Fruit fly (Drosophila melanogaster) whole organism, pupa: Measurements from ENCODE around the gene Jon25Biii.

ENCODE experiments used
- CG10348 ChIP-seq: fragments of 200-800 bp; sonication (Bioruptor generic); IDR thresholded peaks from 2 replicates; pipeline ENCODE4 v1.3.6; 2022; ENCODE audit warnings: missing biosample characterization, missing genetic modification characterization
- CG12605 ChIP-seq: fragments of 200-800 bp; sonication (Bioruptor generic); IDR thresholded peaks from 2 replicates; pipeline ENCODE4 v1.3.6; 2022; ENCODE audit warnings: missing biosample characterization, missing genetic modification characterization
- CG13204 ChIP-seq: fragments of 200-800 bp; sonication (Bioruptor generic); optimal IDR thresholded peaks from 2 replicates; lab custom pipeline; 2018; ENCODE audit warnings: missing biosample characterization, mild to moderate bottlenecking, missing genetic modification characterization, moderate library complexity
- CG14655 ChIP-seq: fragments of 200-800 bp; sonication (Bioruptor generic); optimal IDR thresholded peaks from 3 replicates; lab custom pipeline; 2017; ENCODE audit warnings: mild to moderate bottlenecking, missing biosample characterization, missing genetic modification reagents, missing genetic modification characterization
- CG15710 ChIP-seq: fragments of 200-800 bp; sonication (Bioruptor generic); optimal IDR thresholded peaks from 2 replicates; lab custom pipeline; 2018; ENCODE audit warnings: missing biosample characterization, mild to moderate bottlenecking, missing genetic modification characterization, moderate library complexity
- CG17806 ChIP-seq: fragments of 200-800 bp; sonication (Bioruptor generic); optimal IDR thresholded peaks from 2 replicates; lab custom pipeline; 2018; ENCODE audit warnings: missing biosample characterization, mild to moderate bottlenecking, missing genetic modification characterization, moderate library complexity
- CG32121 ChIP-seq: fragments of 200-800 bp; sonication (Bioruptor generic); IDR thresholded peaks from 2 replicates; pipeline ENCODE4 v1.3.6; 2022; ENCODE audit warnings: missing biosample characterization, missing genetic modification characterization
- CG34367 ChIP-seq: fragments of 200-800 bp; sonication (Bioruptor generic); optimal IDR thresholded peaks from 2 replicates; lab custom pipeline; 2018; ENCODE audit warnings: missing biosample characterization, mild to moderate bottlenecking, missing genetic modification characterization
- CG4496 ChIP-seq: fragments of 200-800 bp; sonication (Bioruptor generic); IDR thresholded peaks from 3 replicates; pipeline ENCODE4 v1.3.6; 2022; ENCODE audit warnings: missing biosample characterization, missing genetic modification characterization
- CG8159 ChIP-seq: fragments of 200-800 bp; sonication (Bioruptor generic); optimal IDR thresholded peaks from 3 replicates; lab custom pipeline; 2018; ENCODE audit warnings: missing biosample characterization, mild to moderate bottlenecking, missing genetic modification characterization, moderate library complexity
- CG8301 ChIP-seq: fragments of 200-800 bp; sonication (Bioruptor generic); optimal IDR thresholded peaks from 2 replicates; lab custom pipeline; 2018; ENCODE audit warnings: missing biosample characterization, mild to moderate bottlenecking, missing genetic modification characterization
- CG9948 ChIP-seq: fragments of 200-800 bp; sonication (Bioruptor generic); optimal IDR thresholded peaks from 2 replicates; lab custom pipeline; 2018; ENCODE audit warnings: missing biosample characterization, mild to moderate bottlenecking, missing genetic modification characterization, moderate library complexity
- D1 ChIP-seq: fragments of 200-800 bp; sonication (Bioruptor generic); optimal IDR thresholded peaks from 2 replicates; lab custom pipeline; 2018; ENCODE audit warnings: missing biosample characterization, mild to moderate bottlenecking, missing genetic modification characterization, moderate library complexity
- EcR ChIP-seq: fragments of 200-800 bp; sonication (Bioruptor generic); optimal IDR thresholded peaks from 3 replicates; lab custom pipeline; 2019; ENCODE audit warnings: missing biosample characterization, missing genetic modification characterization, mild to moderate bottlenecking, moderate library complexity, missing genetic modification reagents
- Ets98B ChIP-seq: fragments of 200-800 bp; sonication (Bioruptor generic); IDR thresholded peaks from 2 replicates; pipeline ENCODE4 v1.3.6; 2022; ENCODE audit warnings: missing biosample characterization, missing genetic modification characterization
- Pif1A ChIP-seq: fragments of 200-800 bp; sonication (Bioruptor generic); optimal IDR thresholded peaks from 3 replicates; lab custom pipeline; 2016; ENCODE audit warnings: missing biosample characterization, missing genetic modification characterization
- Pif1B ChIP-seq: fragments of 200-800 bp; sonication (Bioruptor generic); optimal IDR thresholded peaks from 3 replicates; lab custom pipeline; 2016; ENCODE audit warnings: missing biosample characterization, missing genetic modification characterization
- Snoo ChIP-seq: fragments of 200-800 bp; sonication (Bioruptor generic); optimal IDR thresholded peaks from 3 replicates; lab custom pipeline; 2017; ENCODE audit warnings: missing biosample characterization, mild to moderate bottlenecking, missing genetic modification characterization, inconsistent platforms
- fd96Ca ChIP-seq: fragments of 200-800 bp; sonication (Bioruptor generic); IDR thresholded peaks from 3 replicates; pipeline ENCODE4 v1.3.6; 2022; ENCODE audit warnings: missing biosample characterization, missing genetic modification characterization
- gl ChIP-seq: fragments of 200-800 bp; sonication (Bioruptor generic); optimal IDR thresholded peaks from 2 replicates; lab custom pipeline; 2018; ENCODE audit warnings: missing biosample characterization, mild to moderate bottlenecking, missing genetic modification characterization
- rn ChIP-seq: fragments of 200-800 bp; sonication (Bioruptor generic); IDR thresholded peaks from 2 replicates; pipeline ENCODE4 v1.3.6; 2022; ENCODE audit warnings: missing biosample characterization, missing genetic modification characterization

Gene Jon25Biii

dm6 chr2L:4955094-4955823 lies 4.7 kb upstream of the Jon25Biii start, which contains the start of the genes Jon25Bi and Marcal1:
Jon25Bi (minus strand) TSS chr2L:4955144.
Marcal1 (plus strand) TSS chr2L:4955509.
- TF ChIP-seq CG14655 (GFP tag; lab: Kevin White, UChicago), result no peak
- no peak for TF ChIP-seq CG12605
- no peak for TF ChIP-seq gl (tag; lab: Kevin White, UChicago)
- no peak for TF ChIP-seq CG8301 (tag; lab: Kevin White, UChicago)
- no peak for TF ChIP-seq CG34367 (tag; lab: Kevin White, UChicago)
- TF ChIP-seq D1, result no peak
- no peak for TF ChIP-seq Ets98B (GFP tag; lab: Robert Waterston, UW)
- TF ChIP-seq CG32121 (GFP tag; lab: Robert Waterston, UW), result no peak
- TF ChIP-seq fd96Ca (GFP tag; lab: Robert Waterston, UW), result no peak
- no peak for TF ChIP-seq Snoo (tag; lab: Kevin White, UChicago)
- no peak for TF ChIP-seq CG9948 (tag; lab: Kevin White, UChicago)
- TF ChIP-seq rn, result no peak
- TF ChIP-seq CG8159 (tag; lab: Kevin White, UChicago), result no peak
- no peak for TF ChIP-seq CG17806 (tag; lab: Kevin White, UChicago)

dm6 chr2L:4953086-4953570 lies 2.6 kb upstream of the Jon25Biii start, which contains the start of gene Jon25Bii:
Jon25Bii (minus strand) TSS chr2L:4953136.
- TF ChIP-seq CG17806 (tag; lab: Kevin White, UChicago) (no peak), CG4496 (GFP tag; lab: Robert Waterston, UW) (no peak), Snoo (tag; lab: Kevin White, UChicago) (no peak), CG10348 (GFP tag; lab: Robert Waterston, UW) (no peak), CG12605 (no peak), gl (tag; lab: Kevin White, UChicago) (no peak), fd96Ca (GFP tag; lab: Robert Waterston, UW) (no peak), CG14655 (GFP tag; lab: Kevin White, UChicago) (no peak), CG8301 (tag; lab: Kevin White, UChicago) (no peak), rn (no peak), CG13204 (no peak), EcR (no peak), Ets98B (GFP tag; lab: Robert Waterston, UW) (no peak), CG15710 (tag; lab: Kevin White, UChicago) (no peak)

- no peak for TF ChIP-seq CG8159 (tag; lab: Kevin White, UChicago)
- TF ChIP-seq CG32121 (GFP tag; lab: Robert Waterston, UW), result no peak
- no peak for TF ChIP-seq gl (tag; lab: Kevin White, UChicago)
- TF ChIP-seq Pif1B (GFP tag; lab: Kevin White, UChicago), result no peak
- TF ChIP-seq CG17806 (tag; lab: Kevin White, UChicago), result no peak
These were observed 1.0 kb downstream of the Jon25Biii start, which contains the start of gene jet for dm6 chr2L:4949453-4950045. jet (minus strand) TSS chr2L:4949784.

dm6 chr2L:4945300-4945699 lies 5.3 kb downstream of the Jon25Biii start, which contains the start of the genes mRpL24 and betaggt-I:
mRpL24 (minus strand) TSS chr2L:4945361.
betaggt-I (plus strand) TSS chr2L:4945579.
- TF ChIP-seq Pif1B (GFP tag; lab: Kevin White, UChicago) (peak; percentile 91), rn (peak; percentile 97), EcR (no peak), CG9948 (tag; lab: Kevin White, UChicago) (peak; percentile 95), CG32121 (GFP tag; lab: Robert Waterston, UW) (peak; percentile 97), CG8159 (tag; lab: Kevin White, UChicago) (peak; percentile 97), Snoo (tag; lab: Kevin White, UChicago) (peak; percentile 96), CG15710 (tag; lab: Kevin White, UChicago) (peak; percentile 99), Pif1A (GFP tag; lab: Kevin White, UChicago) (peak; percentile 93), CG12605 (peak; percentile 98), CG4496 (GFP tag; lab: Robert Waterston, UW) (peak; percentile 99), Ets98B (GFP tag; lab: Robert Waterston, UW) (peak; percentile 97), CG14655 (GFP tag; lab: Kevin White, UChicago) (peak; percentile 98), gl (tag; lab: Kevin White, UChicago) (peak; percentile 89), CG10348 (GFP tag; lab: Robert Waterston, UW) (peak; percentile 90), CG8301 (tag; lab: Kevin White, UChicago) (peak; percentile 97), CG17806 (tag; lab: Kevin White, UChicago) (peak; percentile 97), CG34367 (tag; lab: Kevin White, UChicago) (peak; percentile 97), D1 (peak; percentile 90), CG13204 (no peak), fd96Ca (GFP tag; lab: Robert Waterston, UW) (peak; percentile 93)

dm6 chr2L:4942257-4942792 lies 8.2 kb downstream of the Jon25Biii start, which contains the start of gene synr:
synr (plus strand) TSS chr2L:4942742.
- TF ChIP-seq CG8159 (tag; lab: Kevin White, UChicago), result peak; percentile 24
- no peak for TF ChIP-seq CG8301 (tag; lab: Kevin White, UChicago)
- TF ChIP-seq CG32121 (GFP tag; lab: Robert Waterston, UW), result no peak
